Worm (Caenorhabditis elegans): ENCODE data around the gene efr-3.

efr-3 gene

ce11 chrII:6306125-6306524, 14.8 kb downstream of the efr-3 start, which contains the start of gene C29F5.8:
C29F5.8 (plus strand) TSS chrII:6306425.
- no peak for TF ChIP-seq zip-2 (tag; optimal IDR thresholded peaks at IDR 0.05)
- no peak for TF ChIP-seq lim-7 (GFP tag; IDR thresholded peaks at IDR 0.05)
- no peak for TF ChIP-seq ztf-7 (tag; optimal IDR thresholded peaks at IDR 0.05)
- no peak for TF ChIP-seq skn-1 (tag; optimal IDR thresholded peaks at IDR 0.05)
- no peak for TF ChIP-seq nhr-10 (tag; optimal IDR thresholded peaks at IDR 0.05)
- no peak for TF ChIP-seq nhr-111 (GFP tag; optimal IDR thresholded peaks at IDR 0.05)
- no peak for TF ChIP-seq nhr-48 (tag; optimal IDR thresholded peaks at IDR 0.05)
- TF ChIP-seq nhr-25 (tag; optimal IDR thresholded peaks at IDR 0.05; ENCODE audit: borderline replicate concordance, insufficient read depth), result no peak
- TF ChIP-seq R02D3.7 (tag; optimal IDR thresholded peaks at IDR 0.05), result no peak
- TF ChIP-seq hmg-1.1 (GFP tag; IDR thresholded peaks at IDR 0.05), result no peak
- no peak for TF ChIP-seq F26F4.8 (GFP tag; conservative IDR thresholded peaks at IDR 0.05)
- no peak for TF ChIP-seq ceh-62 (tag; optimal IDR thresholded peaks at IDR 0.05)
- no peak for TF ChIP-seq php-3 (GFP tag; IDR thresholded peaks at IDR 0.05)
- no peak for TF ChIP-seq mep-1 (tag; optimal IDR thresholded peaks at IDR 0.05)

ce11 chrII:6303209-6303740, 17.7 kb downstream of the efr-3 start, which contains the start of gene C29F5.1:
C29F5.1 (plus strand) TSS chrII:6303525.
- no peak for TF ChIP-seq Y105C5A.15 (GFP tag; IDR thresholded peaks at IDR 0.05)
- 0 out of 2 replicates have a peak, but pooled peaks have one; percentile 41 for TF ChIP-seq ZK337.2 (GFP tag; IDR thresholded peaks at IDR 0.05)
- peak; percentile 36 for TF ChIP-seq nhr-11 (tag; optimal IDR thresholded peaks at IDR 0.05)
- TF ChIP-seq nhr-28 (tag; optimal IDR thresholded peaks at IDR 0.05), result peak; percentile 4
- peak in 1 of 2 experiments; percentile 18 for TF ChIP-seq daf-16 (GFP tag; optimal IDR thresholded peaks at IDR 0.05)
- no peak for TF ChIP-seq daf-16 (tag; optimal IDR thresholded peaks at IDR 0.05)
- no peak for TF ChIP-seq dmd-6 (GFP tag; IDR thresholded peaks at IDR 0.05)
- TF ChIP-seq ztf-11 (tag; optimal IDR thresholded peaks at IDR 0.05), result no peak

ce11 chrII:6294261-6294660, 26.7 kb downstream of the efr-3 start, which contains the start of gene mps-1:
mps-1 (minus strand) TSS chrII:6294361.
- TF ChIP-seq daf-12 (tag; optimal IDR thresholded peaks at IDR 0.05) (no peak), mdl-1 (tag; optimal IDR thresholded peaks at IDR 0.05) (no peak), F26F4.8 (GFP tag; conservative IDR thresholded peaks at IDR 0.05) (no peak), dmd-9 (GFP tag; IDR thresholded peaks at IDR 0.05) (no peak), lin-39 (tag; optimal IDR thresholded peaks at IDR 0.05) (no peak), T20F7.1 (GFP tag; optimal IDR thresholded peaks at IDR 0.05) (no peak), unc-130 (GFP tag; optimal IDR thresholded peaks at IDR 0.05) (no peak), Y105C5A.15 (GFP tag; IDR thresholded peaks at IDR 0.05) (no peak), ZK337.2 (GFP tag; IDR thresholded peaks at IDR 0.05) (no peak), snpc-1.2 (GFP tag; IDR thresholded peaks at IDR 0.05) (no peak), lin-29 (GFP tag; IDR thresholded peaks at IDR 0.05) (no peak), ztf-7 (tag; optimal IDR thresholded peaks at IDR 0.05) (no peak), ceh-44 (GFP tag; IDR thresholded peaks at IDR 0.05) (no peak), ztf-11 (tag; optimal IDR thresholded peaks at IDR 0.05) (no peak), F44E2.7 (GFP tag; IDR thresholded peaks at IDR 0.05) (no peak), daf-8 (GFP tag; IDR thresholded peaks at IDR 0.05) (no peak), lin-38 (GFP tag; IDR thresholded peaks at IDR 0.05) (no peak), ZK546.5 (tag; optimal IDR thresholded peaks at IDR 0.05) (no peak), daf-19 (GFP tag; conservative IDR thresholded peaks at IDR 0.05) (no peak)

ce11 chrII:6292527-6292926, 28.4 kb downstream of the efr-3 start, which contains the start of gene nyn-3:
nyn-3 (minus strand) TSS chrII:6292627.
- no peak for TF ChIP-seq nhr-42 (GFP tag; IDR thresholded peaks at IDR 0.05)
- TF ChIP-seq nhr-237 (tag; optimal IDR thresholded peaks at IDR 0.05), result no peak
- TF ChIP-seq mdl-1 (tag; optimal IDR thresholded peaks at IDR 0.05), result no peak
- TF ChIP-seq fos-1 (tag; optimal IDR thresholded peaks at IDR 0.05), result no peak
- no peak for TF ChIP-seq rbr-2 (tag; optimal IDR thresholded peaks at IDR 0.05)
- TF ChIP-seq cey-2 (tag; optimal IDR thresholded peaks at IDR 0.05; ENCODE audit: borderline replicate concordance, insufficient read depth), result no peak
- TF ChIP-seq unc-130 (GFP tag; optimal IDR thresholded peaks at IDR 0.05), result no peak
- TF ChIP-seq ama-1 (optimal IDR thresholded peaks at IDR 0.05), result no peak
- no peak for TF ChIP-seq ZK337.2 (GFP tag; IDR thresholded peaks at IDR 0.05)
- TF ChIP-seq snpc-4 (tag; optimal IDR thresholded peaks at IDR 0.05), result no peak
